Fruit fly (Drosophila melanogaster) S2 (cell line): ENCODE data around the gene smp-30.

ENCODE experiments used
- CG8478 ChIP-seq: fragments of >200 bp; optimal IDR thresholded peaks from 2 replicates; lab custom pipeline; 2018
- CTCF ChIP-seq, 2 experiments: fragments of >200 bp; optimal IDR thresholded peaks; 2 replicates each; lab custom pipeline; 2018

Gene smp-30

DNA sequence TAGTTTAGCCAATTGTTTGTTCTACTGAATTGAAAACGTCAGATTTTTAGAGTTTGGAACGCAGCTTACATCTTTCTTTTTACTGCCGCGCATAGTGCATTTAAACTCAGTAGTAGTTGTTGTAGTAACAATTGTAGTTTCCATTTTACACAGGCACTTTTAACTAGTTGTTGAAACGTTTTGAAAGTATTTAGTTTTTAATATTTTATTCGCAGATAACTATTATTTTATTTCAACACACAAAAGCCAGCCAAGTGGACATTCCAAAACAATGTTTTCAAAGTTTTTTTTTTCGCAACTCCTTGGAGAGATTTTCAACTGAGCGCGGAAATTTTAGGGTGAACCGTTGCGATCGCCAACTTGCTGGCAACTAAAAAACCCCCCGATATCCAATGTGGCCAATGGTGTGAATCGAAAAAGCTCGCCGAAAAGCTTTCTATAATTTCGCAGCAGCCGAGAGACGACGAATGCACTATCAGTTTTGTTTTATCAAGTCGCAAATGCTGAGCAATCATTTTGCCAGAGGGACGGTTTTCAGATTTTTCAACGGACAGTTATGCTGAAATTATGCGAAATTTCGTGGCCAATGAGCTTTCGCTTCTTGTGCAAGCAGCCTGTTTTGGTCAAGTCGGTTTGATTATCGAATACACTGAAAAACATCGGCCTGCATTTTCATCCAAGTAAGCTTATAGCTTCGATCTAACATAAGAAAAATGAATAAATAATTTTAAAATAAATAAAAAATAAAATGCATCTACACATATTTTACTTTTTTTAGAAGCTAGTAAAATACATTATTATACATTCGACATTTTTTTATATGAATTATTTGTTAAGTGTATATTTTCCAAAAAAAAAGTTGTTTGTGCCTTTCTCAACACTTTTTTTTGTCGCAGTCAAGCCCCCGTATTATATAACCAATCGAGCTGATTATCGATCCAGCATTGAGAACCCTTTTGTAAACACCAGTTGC, 22.0 kb downstream of the smp-30 start:
- TF ChIP-seq CTCF (optimal IDR thresholded peaks at IDR 0.05; lab: Kevin White, UChicago) (no peak), CG8478 (lab: Kevin White, UChicago) (no peak)

DNA sequence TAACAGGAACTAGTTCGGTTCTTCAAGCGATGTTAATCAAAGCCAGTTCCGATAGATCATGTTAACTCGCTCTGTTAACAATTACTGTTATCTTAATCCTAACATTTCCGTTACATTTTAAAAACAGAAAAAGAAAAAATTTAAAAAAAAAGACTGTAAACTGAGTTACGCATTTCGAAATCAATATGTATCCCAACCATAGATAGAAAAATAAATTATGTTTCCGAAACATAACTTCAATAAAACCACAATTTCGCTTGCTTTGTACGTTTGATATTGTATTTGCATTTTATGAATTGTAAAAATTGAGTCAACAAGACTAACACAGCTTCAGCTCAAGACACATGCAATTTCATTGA, 26.6 kb downstream of the smp-30 start:
- TF ChIP-seq CTCF (optimal IDR thresholded peaks at IDR 0.05; lab: Kevin White, UChicago): no peak
- TF ChIP-seq CG8478 (lab: Kevin White, UChicago): no peak

DNA sequence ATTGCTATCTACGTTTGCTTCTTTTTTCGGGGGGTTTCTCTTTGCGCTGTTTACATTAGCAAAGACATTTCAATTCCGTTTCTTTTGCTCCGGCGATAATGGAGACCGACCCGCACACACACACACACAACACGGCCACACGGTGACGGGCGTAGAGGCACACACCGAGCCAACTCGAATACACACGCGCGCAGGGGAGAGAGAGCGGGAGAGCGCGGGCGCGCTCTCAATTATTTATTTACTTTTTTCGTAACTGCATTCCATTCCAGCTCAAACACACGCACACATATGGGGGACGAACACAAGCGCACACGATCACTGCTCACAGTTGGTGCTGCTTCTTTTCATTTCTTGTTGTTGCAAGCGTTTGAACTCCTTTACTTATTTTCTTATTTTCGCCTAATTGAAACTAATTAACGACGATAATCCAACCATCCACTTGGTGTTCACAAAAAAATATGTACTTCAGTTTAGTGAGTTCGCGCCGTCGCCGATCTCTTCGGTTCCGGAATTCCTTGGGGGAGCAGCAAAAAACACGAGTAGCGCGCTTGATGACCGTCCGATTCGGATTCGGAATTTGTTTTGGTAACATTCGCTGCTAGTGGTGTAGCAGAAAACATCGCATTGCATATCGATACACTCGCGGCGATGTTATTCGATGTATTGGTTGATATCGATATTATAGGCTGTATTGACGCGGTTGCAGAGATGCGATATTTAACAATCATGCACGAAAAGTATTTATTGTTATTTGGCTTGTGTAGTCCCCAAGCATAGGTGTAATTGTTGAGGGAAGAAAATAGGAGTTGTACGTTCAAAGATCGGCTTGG, 27.2 kb downstream of the smp-30 start, which contains the start of gene kibra:
kibra (minus strand) TSS at position 591 of the 830 bp plus-strand sequence.
- TF ChIP-seq CTCF (optimal IDR thresholded peaks at IDR 0.05; lab: Kevin White, UChicago): peak; percentile 24 to 58
- TF ChIP-seq CG8478 (lab: Kevin White, UChicago): no peak

DNA sequence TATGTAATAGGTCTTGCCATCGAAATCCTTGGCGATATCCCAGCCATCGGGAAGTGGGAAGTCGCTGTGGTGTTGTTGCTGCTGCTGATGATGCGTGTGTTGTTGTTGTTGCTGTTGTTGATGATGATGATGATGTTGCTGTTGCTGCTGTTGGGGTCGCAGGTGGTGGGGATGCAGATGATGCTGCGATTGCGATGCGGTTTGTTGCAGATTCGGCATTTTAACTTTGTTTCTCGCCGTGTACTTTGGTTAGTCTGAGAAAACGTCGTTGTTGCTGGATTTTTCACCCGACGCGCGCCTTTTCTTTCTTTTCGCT, 27.7 kb downstream of the smp-30 start:
- TF ChIP-seq CTCF (optimal IDR thresholded peaks at IDR 0.05; lab: Kevin White, UChicago) (no peak), CG8478 (lab: Kevin White, UChicago) (no peak)

DNA sequence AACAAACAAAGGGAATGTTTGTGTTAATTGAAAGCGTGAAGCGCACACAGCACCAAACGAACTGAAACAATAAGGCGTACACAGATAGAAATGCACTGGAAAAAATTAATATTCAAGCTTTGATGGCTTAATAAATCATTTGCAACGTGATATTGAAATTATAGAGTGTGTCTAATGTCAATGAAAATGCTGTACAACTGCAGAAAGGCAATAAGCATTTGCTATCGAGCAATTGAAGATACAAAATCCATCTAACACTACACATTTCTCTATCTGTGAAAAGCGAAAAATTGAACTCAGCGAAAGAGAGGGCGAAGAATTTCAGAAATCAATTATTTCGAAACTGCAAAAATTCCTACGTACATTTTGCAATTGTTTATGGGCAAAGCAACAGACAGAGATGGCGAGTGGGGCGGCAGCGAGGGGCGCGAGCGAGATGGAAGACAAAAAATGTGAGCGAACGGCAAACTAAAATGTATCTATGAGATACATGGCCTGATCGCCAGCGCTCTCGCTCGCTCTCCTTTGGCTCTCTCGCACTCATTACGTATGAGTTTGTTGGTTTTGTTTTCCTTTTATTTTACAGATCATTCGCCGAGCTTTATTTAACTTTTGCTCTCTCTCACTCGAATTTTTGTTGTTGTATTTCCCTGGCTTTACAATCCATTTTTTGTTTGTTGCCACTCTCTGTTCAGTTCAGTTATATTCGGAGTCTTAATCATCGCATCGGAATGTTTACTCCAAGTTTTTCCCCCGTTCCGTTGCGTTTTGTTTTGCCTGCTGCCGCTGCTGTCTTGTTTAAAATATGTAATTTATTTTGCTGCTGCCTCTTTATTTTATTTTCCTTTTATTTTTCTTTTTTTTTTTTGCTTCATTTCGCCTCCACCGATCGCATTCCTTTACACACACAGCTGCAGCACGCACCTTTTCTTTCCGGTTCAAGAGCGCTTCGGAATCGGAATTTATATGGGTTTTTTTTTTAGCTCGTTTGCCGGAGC, 28.8 kb downstream of the smp-30 start:
- TF ChIP-seq CG8478 (lab: Kevin White, UChicago) (no peak), CTCF (optimal IDR thresholded peaks at IDR 0.05; lab: Kevin White, UChicago) (no peak)

DNA sequence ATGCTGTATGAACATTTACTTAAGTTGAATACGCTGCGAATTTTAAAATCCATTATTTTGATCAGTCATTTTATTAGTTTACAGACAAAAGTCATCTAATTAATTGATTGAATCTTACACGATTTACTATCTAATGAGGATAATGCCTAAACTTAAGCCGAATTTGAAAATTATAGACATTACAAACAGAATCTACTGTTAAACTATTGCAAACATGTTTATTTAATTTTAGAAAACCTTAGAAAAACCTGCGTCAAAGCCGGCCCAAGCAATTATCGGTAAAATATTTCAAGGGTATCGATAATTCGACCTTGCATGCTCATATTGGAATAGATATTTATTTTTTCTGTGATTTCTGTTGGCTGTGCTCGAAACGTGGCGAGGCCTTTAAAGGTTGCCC, 30.2 kb downstream of the smp-30 start:
- TF ChIP-seq CG8478 (lab: Kevin White, UChicago) (no peak), CTCF (optimal IDR thresholded peaks at IDR 0.05; lab: Kevin White, UChicago) (no peak)

DNA sequence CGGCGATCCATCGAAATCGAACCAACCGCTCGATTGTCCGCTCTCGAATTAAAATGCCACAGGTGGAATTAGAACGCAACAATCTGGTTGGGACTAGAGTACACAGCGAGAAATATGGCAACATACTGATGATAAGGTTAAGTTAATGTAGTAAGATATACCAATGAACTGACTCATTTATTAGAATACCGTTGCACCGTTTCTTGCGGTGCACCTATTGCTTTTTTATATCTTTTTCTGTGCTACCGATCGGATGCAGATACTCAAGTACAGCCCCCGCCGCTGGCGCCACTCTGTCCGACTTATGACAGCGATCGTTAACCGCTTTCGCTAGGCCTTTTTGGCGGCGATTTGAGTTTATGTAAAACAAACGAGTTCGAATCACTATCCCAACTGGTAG, 30.9 kb downstream of the smp-30 start:
- no peak for TF ChIP-seq CTCF (optimal IDR thresholded peaks at IDR 0.05; lab: Kevin White, UChicago)
- TF ChIP-seq CG8478 (lab: Kevin White, UChicago): no peak

DNA sequence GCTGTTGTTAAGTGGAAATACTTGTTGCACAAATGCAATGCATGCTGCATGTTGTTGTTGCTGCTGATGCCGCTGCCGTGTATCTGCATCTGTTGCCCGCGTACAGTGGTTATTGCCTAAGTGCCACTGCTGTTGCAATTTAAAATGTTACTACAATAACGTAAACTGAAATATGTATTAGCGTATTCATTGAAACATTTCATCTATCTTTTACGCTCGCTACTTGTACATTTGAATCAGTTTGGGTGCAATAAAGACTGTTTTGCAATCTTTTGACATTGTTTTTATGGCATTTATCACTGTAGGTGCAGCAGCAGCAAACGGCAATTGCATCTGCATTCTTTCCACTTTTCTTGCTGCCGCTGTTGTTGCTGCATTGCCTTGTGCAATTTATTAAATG, 31.7 kb downstream of the smp-30 start:
- TF ChIP-seq CG8478 (lab: Kevin White, UChicago): no peak
- TF ChIP-seq CTCF (optimal IDR thresholded peaks at IDR 0.05; lab: Kevin White, UChicago): no peak

DNA sequence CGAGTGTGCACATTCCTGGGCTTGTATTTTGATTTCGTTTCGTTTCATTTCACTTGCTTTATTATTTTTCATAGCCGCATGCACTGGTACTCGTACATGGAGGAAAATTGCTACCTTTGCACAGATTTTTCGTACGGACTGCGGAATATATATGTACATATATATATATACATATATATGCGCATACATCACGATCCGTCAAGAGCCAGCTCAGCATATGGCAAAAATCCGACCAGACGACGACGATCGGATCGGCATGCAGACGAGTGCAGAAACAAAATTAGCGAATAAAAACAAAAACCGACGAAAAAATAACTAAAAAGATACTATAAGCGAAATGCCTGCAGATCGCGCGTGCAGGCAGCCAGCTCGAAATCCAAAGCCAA, 33.3 kb downstream of the smp-30 start:
- TF ChIP-seq CTCF (optimal IDR thresholded peaks at IDR 0.05; lab: Kevin White, UChicago): no peak

DNA sequence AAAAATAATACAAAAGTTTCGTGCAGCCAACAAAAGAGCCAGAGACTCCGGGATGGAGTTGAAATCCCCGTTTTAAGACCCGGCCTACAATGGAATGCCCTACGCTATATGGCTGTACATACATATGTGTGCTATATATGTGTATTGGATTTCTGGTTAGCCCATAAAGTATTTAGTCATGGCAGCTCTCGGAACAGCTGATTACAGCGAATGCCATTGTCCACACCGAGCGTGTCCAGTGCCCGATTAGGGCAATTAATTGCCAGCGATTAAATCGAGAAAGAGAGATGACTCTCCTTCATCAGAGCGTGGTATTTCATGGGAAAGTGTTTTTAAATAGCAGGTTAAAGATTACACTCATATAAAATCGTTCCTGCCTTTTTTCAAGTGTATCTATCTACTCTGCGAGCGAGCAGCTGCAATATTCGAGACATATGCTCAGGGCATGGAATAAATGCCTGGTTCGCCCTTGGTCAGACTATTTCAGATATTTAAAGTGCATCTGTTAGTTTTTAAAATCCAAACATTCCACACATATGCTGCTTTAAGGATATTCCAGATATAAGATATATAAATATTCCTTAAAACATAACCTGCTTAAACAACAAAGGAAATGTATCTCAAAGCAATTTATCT, 33.9 kb downstream of the smp-30 start:
- TF ChIP-seq CTCF (optimal IDR thresholded peaks at IDR 0.05; lab: Kevin White, UChicago) (no peak), CG8478 (lab: Kevin White, UChicago) (no peak)

DNA sequence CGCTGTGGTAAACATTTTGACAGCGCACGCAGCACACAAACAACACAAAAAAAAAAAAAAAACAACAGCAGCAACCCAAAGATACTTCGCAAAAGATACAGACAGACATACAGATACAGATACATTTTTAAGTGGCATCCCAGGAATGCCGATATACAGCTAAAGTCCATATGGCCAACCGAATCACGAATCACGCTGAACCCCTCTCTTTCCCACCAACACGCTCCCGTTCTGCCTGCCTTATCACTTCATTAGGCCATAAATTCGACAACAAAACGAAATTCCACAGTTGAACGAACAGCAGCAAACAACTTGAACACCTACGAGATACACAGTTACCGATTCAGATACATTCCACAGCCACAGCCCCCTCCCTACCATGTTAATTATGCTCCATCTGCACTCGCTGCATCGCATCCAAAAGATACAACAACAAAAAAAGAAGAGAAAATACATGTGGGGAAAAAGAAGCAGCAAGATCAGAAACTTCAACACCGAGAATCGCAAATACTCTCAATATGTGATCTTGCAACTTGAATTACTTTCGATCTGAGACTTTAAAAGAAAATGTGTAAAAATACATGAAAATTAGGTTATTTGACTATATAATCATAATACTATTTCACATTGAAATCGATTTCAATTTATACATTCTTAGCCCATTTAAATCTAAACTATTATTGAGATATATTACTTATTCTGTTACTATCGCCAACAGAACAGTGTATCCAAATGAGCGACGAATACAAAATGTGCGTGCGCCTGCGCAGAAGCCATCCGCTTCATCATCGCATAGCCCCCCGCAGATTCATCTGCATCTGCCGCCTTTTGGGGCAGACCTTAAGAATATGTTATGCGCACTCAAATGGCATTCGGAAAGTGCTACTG, 34.6 kb downstream of the smp-30 start:
- TF ChIP-seq CTCF (optimal IDR thresholded peaks at IDR 0.05; lab: Kevin White, UChicago) (no peak), CG8478 (lab: Kevin White, UChicago) (no peak)

DNA sequence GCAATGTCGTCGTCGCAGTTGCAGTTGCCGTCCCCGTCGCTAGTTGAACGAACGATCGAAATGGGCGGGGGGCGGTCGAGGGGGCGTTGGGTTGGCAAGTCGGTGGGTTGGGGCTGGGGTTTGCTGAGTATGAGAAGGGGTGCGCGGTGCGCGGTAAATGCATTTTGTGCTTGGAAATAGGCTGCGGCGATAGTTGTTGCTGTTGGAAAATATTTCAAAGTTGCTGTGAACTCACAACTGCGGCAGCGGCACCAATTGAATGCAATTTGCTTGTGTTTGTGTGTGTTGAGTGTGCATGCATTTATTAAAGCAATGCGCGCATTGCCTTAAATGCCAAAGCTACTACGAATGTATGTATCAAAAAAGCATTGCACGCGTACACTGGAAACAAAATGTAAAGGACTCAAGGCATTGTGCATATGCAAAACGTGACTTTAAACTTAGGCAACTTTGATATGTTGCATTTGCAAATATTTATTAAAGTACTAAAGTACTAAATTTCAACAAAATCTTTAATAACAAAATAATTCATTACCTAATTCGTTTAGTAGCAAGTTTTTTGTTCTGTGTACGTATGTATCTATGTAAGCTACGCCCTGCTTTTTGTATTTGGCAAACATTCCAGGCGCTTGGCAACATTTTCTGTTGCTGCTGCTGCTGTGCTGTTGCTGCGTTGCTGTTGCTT, 36.0 kb downstream of the smp-30 start:
- TF ChIP-seq CTCF (optimal IDR thresholded peaks at IDR 0.05; lab: Kevin White, UChicago) (no peak), CG8478 (lab: Kevin White, UChicago) (no peak)
